Fruit fly (Drosophila melanogaster): Measurements from ENCODE around the gene mys.
A peak's percentile ranks its signal among the peaks of the same experiment; 100 is the strongest.

Gene mys

DNA sequence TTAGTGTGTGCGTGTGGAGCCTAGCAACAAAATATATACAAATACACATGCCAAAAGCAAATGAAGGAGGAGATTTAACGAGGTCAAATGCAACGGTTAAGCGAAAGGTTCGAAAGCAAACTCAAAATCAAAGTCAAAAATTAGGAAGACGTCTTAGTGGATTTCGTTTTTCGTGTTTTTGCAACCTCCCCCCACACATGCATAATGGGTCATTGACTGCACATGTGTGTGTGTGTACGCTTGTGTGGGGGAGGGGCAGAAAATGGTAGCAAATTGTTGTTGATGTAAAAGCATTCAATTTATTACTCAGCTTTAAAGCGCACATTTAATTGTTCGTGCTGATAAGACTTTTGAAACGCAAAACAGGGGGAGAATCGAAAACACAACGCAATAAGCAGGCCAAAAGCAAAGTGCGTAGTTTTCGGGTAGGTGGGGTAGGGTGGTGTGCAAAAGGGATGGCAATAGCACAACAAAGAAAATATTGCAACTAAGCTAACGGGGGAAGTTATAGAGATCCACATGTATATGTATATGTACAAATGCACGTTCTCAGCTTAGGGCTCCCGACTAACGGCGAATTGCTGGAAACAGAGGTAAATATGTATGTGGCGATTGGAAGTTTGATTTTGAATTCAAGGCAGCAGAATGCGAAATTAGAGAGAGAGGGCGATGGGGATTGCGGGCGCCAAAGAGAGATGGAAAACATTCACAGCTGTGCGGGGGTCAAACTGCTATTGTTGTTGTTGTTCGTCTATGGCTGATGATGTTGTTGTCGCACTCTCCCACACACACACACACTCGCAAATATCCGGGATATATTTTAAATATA, 31.7 kb downstream of the mys start:
- TF ChIP-seq Ets65A (GFP tag), result peak; percentile 59
- peak; percentile 57 for TF ChIP-seq CG10543 (GFP tag; optimal IDR thresholded peaks at IDR 0.05)
- TF ChIP-seq rib (GFP tag; IDR thresholded peaks at IDR 0.05), result no peak
- TF ChIP-seq CG12769 (tag; optimal IDR thresholded peaks at IDR 0.05), result peak; percentile 23
- TF ChIP-seq Hr78 (GFP tag; optimal IDR thresholded peaks at IDR 0.05), result peak in 1 of 2 experiments; percentile 80
- TF ChIP-seq sd (tag; optimal IDR thresholded peaks at IDR 0.05), result peak; percentile 7
- TF ChIP-seq CG2678 (tag; optimal IDR thresholded peaks at IDR 0.05), result peak; percentile 4
- peak; percentile 95 for TF ChIP-seq CG13624 (GFP tag; optimal IDR thresholded peaks at IDR 0.05)
- peak; percentile 4 for TF ChIP-seq CG34376 (GFP tag; optimal IDR thresholded peaks at IDR 0.05)
- peak; percentile 9 for TF ChIP-seq Fer3 (tag; optimal IDR thresholded peaks at IDR 0.05)
- no peak for TF ChIP-seq schlank (tag; optimal IDR thresholded peaks at IDR 0.05)
- TF ChIP-seq crp (GFP tag; optimal IDR thresholded peaks at IDR 0.05), result peak in 1 of 2 experiments; percentile 62
- TF ChIP-seq nom (GFP tag; optimal IDR thresholded peaks at IDR 0.05), result peak; percentile 1
- 0 out of 2 replicates have a peak, but pooled peaks have one; percentile 23 for TF ChIP-seq Atf6 (GFP tag; IDR thresholded peaks at IDR 0.05)
- TF ChIP-seq CG12744 (GFP tag; optimal IDR thresholded peaks at IDR 0.05), result no peak
- peak; percentile 75 for TF ChIP-seq CG10321 (GFP tag; IDR thresholded peaks at IDR 0.05)
- 0 out of 2 replicates have a peak, but pooled peaks have one; percentile 16 for TF ChIP-seq CG9932 (GFP tag; IDR thresholded peaks at IDR 0.05)
- no peak for TF ChIP-seq CG18764 (GFP tag; optimal IDR thresholded peaks at IDR 0.05)
- TF ChIP-seq CG1832 (GFP tag; optimal IDR thresholded peaks at IDR 0.05), result peak; percentile 74
- TF ChIP-seq CG3847 (GFP tag; IDR thresholded peaks at IDR 0.05), result no peak
- peak; percentile 14 for TF ChIP-seq Meics (GFP tag; optimal IDR thresholded peaks at IDR 0.05)
- peak; percentile 21 for TF ChIP-seq kni (GFP tag; optimal IDR thresholded peaks at IDR 0.05)
- TF ChIP-seq CG16815 (GFP tag; optimal IDR thresholded peaks at IDR 0.05), result no peak
- peak; percentile 45 for TF ChIP-seq crol (GFP tag; IDR thresholded peaks at IDR 0.05)
- TF ChIP-seq lmd (GFP tag; IDR thresholded peaks at IDR 0.05), result 0 out of 2 replicates have a peak, but pooled peaks have one; percentile 7
- peak; percentile 93 for TF ChIP-seq CG4360 (GFP tag; IDR thresholded peaks at IDR 0.05)
- TF ChIP-seq sug (tag; optimal IDR thresholded peaks at IDR 0.05), result peak; percentile 78
- TF ChIP-seq CG6765 (GFP tag; optimal IDR thresholded peaks at IDR 0.05), result peak; percentile 58

DNA sequence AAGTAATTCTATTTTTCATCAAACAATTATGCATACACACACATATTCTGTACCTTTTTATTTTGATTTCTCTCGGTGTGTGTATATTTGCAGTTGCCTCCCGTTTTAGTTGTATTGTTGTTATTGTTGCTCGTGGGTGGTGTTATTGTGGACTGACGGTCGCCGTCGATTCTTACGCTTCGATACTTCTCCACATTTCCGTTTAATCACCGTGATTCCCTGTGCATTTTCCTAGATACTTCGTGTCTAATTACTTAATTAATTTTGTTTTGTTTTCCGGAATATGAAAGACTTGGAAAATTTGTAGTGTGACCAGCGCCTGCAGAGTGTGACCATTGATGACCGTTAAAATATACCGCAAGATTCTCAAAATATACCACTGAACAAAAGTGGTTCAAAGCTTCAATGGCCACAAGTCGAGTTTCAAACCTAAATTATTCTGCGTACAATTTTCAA, 32.3 kb downstream of the mys start, which contains the start of gene UbcE2H:
TSS of gene UbcE2H (minus strand) at position 343 of the 456 bp plus-strand sequence.
- TF ChIP-seq CoRest (tag; optimal IDR thresholded peaks at IDR 0.05) (peak; percentile 60), Dref (GFP tag; IDR thresholded peaks at IDR 0.05) (peak; percentile 46; the same call in 1 of the 2 replicates), CG17361 (GFP tag; IDR thresholded peaks at IDR 0.05) (no peak), CG32532 (GFP tag; IDR thresholded peaks at IDR 0.05) (no peak), vvl (GFP tag; IDR thresholded peaks at IDR 0.05) (peak; percentile 77), CG11504 (tag; optimal IDR thresholded peaks at IDR 0.05) (peak; percentile 13), CG12659 (GFP tag; optimal IDR thresholded peaks at IDR 0.05) (peak; percentile 41), Hmr (GFP tag; optimal IDR thresholded peaks at IDR 0.05) (peak; percentile 19), CG1529 (GFP tag; optimal IDR thresholded peaks at IDR 0.05) (peak; percentile 8), nmo (GFP tag; optimal IDR thresholded peaks at IDR 0.05) (peak; percentile 1), Dbx (GFP tag; IDR thresholded peaks at IDR 0.05) (no peak), crp (GFP tag; optimal IDR thresholded peaks at IDR 0.05) (peak in 1 of 2 experiments; percentile 15), CG8290 (GFP tag; optimal IDR thresholded peaks at IDR 0.05) (no peak), CG8290 (tag; optimal IDR thresholded peaks at IDR 0.05) (peak in 1 of 2 experiments; percentile 52), CG9215 (GFP tag; IDR thresholded peaks at IDR 0.05) (no peak), NC2β (GFP tag; optimal IDR thresholded peaks at IDR 0.05) (peak; percentile 3), CG34422 (GFP tag; IDR thresholded peaks at IDR 0.05) (peak; percentile 11; the same call in 1 of the 3 replicates), CG16813 (GFP tag; IDR thresholded peaks at IDR 0.05; ENCODE audit: partially characterized antibody) (no peak), grau (tag; optimal IDR thresholded peaks at IDR 0.05) (no peak), Med (GFP tag) (peak; percentile 68), MESR4 (GFP tag; optimal IDR thresholded peaks at IDR 0.05) (peak; percentile 63), CG10979 (tag; optimal IDR thresholded peaks at IDR 0.05) (no peak), sug (tag; optimal IDR thresholded peaks at IDR 0.05) (no peak)
